Worm (Caenorhabditis elegans): Measurements from ENCODE around the gene spe-51.

DNA sequence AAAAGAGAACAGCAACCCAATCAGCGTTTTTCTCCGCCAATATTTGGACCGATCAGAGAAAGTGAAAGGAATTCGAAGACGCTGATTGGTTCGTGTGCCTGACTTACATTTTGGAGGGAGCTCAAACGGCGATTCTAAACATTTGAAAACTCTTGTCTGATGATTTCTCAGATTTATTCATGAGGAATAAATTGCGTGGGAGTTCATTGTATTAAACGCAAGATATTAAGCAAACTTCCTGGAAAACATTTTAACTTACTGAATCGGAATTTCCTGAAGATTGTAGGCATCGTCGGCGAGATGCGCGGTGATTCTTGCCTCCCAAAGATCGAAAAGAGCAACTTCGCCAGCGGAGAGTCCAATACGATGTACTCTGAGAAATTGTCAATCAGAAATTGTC is 32.0 kb downstream of the spe-51 start, which contains the start of gene K08F11.1:
- TF ChIP-seq pha-4 (tag; optimal IDR thresholded peaks at IDR 0.05) (no peak), ces-1 (GFP tag; optimal IDR thresholded peaks at IDR 0.05) (no peak)
